Worm (Caenorhabditis elegans) whole organism, mixed stage, embryonic: ENCODE data around the gene folt-3.

Experiments
- M03D4.4 ChIP-seq: sonication (generic microtip); optimal IDR thresholded peaks from 2 replicates; lab custom pipeline; 2017; ENCODE audit warnings: mild to moderate bottlenecking, missing genetic modification characterization, missing compliant biosample characterization
- bed-3 ChIP-seq: fragments of 200-800 bp; sonication (Bioruptor generic); optimal IDR thresholded peaks from 3 replicates; lab custom pipeline; 2018; ENCODE audit warnings: mild to moderate bottlenecking, missing genetic modification characterization, moderate library complexity, missing compliant biosample characterization
- blmp-1 ChIP-seq: fragments of 150-350 bp; optimal IDR thresholded peaks from 2 replicates; lab custom pipeline; 2014; ENCODE audit warnings: missing biosample characterization, missing genetic modification characterization
- ceh-39 ChIP-seq: fragments of 150-350 bp; optimal IDR thresholded peaks from 2 replicates; lab custom pipeline; 2014; ENCODE audit warnings: missing biosample characterization, missing genetic modification characterization
- ceh-43 ChIP-seq: fragments of 200-800 bp; sonication (Bioruptor generic); optimal IDR thresholded peaks from 2 replicates; lab custom pipeline; 2018; ENCODE audit warnings: mild to moderate bottlenecking, missing genetic modification characterization, moderate library complexity, missing compliant biosample characterization
- ceh-83 ChIP-seq: fragments of 200-800 bp; sonication (Bioruptor generic); optimal IDR thresholded peaks from 2 replicates; lab custom pipeline; 2018; ENCODE audit warnings: mild to moderate bottlenecking, missing genetic modification characterization, missing compliant biosample characterization
- cnd-1 ChIP-seq: fragments of 200-800 bp; sonication (Bioruptor generic); optimal IDR thresholded peaks from 2 replicates; lab custom pipeline; 2018; ENCODE audit warnings: mild to moderate bottlenecking, missing genetic modification characterization, missing compliant biosample characterization
- elt-1 ChIP-seq: sonication (generic microtip); optimal IDR thresholded peaks from 2 replicates; lab custom pipeline; 2017; ENCODE audit warnings: missing genetic modification characterization, mild to moderate bottlenecking, missing compliant biosample characterization, antibody characterized with exemption, moderate library complexity, borderline replicate concordance; ENCODE audit not compliant: insufficient read depth
- elt-3 ChIP-seq: fragments of 150-350 bp; optimal IDR thresholded peaks from 2 replicates; lab custom pipeline; 2014; ENCODE audit warnings: missing biosample characterization, missing genetic modification characterization
- hlh-1 ChIP-seq: fragments of 150-350 bp; optimal IDR thresholded peaks from 2 replicates; lab custom pipeline; 2014; ENCODE audit warnings: missing biosample characterization, missing genetic modification reagents, missing genetic modification characterization
- lin-13 ChIP-seq: fragments of 150-350 bp; optimal IDR thresholded peaks from 2 replicates; lab custom pipeline; 2014; ENCODE audit warnings: missing biosample characterization, missing genetic modification characterization
- lin-32 ChIP-seq: fragments of 200-800 bp; sonication (Bioruptor generic); optimal IDR thresholded peaks from 2 replicates; lab custom pipeline; 2018; ENCODE audit warnings: mild to moderate bottlenecking, missing genetic modification characterization, missing compliant biosample characterization
- lsy-2 ChIP-seq: fragments of 150-350 bp; optimal IDR thresholded peaks from 2 replicates; lab custom pipeline; 2014; ENCODE audit warnings: missing biosample characterization, missing genetic modification characterization
- mab-5 ChIP-seq: fragments of 150-350 bp; optimal IDR thresholded peaks from 2 replicates; lab custom pipeline; 2014; ENCODE audit warnings: missing biosample characterization, missing genetic modification characterization
- mep-1 ChIP-seq: fragments of 150-350 bp; optimal IDR thresholded peaks from 2 replicates; lab custom pipeline; 2017; ENCODE audit warnings: missing biosample characterization, missing genetic modification reagents, missing genetic modification characterization, inconsistent platforms
- mls-2 ChIP-seq: sonication (generic microtip); optimal IDR thresholded peaks from 2 replicates; lab custom pipeline; 2016; ENCODE audit warnings: mild to moderate bottlenecking, missing genetic modification characterization, moderate library complexity, missing compliant biosample characterization
- nhr-12 ChIP-seq: fragments of 150-350 bp; optimal IDR thresholded peaks from 2 replicates; lab custom pipeline; 2014; ENCODE audit warnings: missing biosample characterization, missing genetic modification characterization
- nhr-2 ChIP-seq: fragments of 150-350 bp; optimal IDR thresholded peaks from 2 replicates; lab custom pipeline; 2014; ENCODE audit warnings: missing biosample characterization, missing genetic modification characterization
- nhr-28 ChIP-seq: fragments of 150-350 bp; optimal IDR thresholded peaks from 2 replicates; lab custom pipeline; 2014; ENCODE audit warnings: missing biosample characterization, missing genetic modification characterization
- pha-4 ChIP-seq: fragments of 150-350 bp; optimal IDR thresholded peaks from 2 replicates; lab custom pipeline; 2018; ENCODE audit warnings: missing biosample characterization, missing genetic modification reagents, missing genetic modification characterization
- sem-2 ChIP-seq: fragments of 200-800 bp; sonication (Bioruptor generic); optimal IDR thresholded peaks from 2 replicates; lab custom pipeline; 2018; ENCODE audit warnings: mild to moderate bottlenecking, missing genetic modification characterization, missing compliant biosample characterization
- snpc-4 ChIP-seq: fragments of 150-350 bp; optimal IDR thresholded peaks from 2 replicates; lab custom pipeline; 2014; ENCODE audit warnings: missing biosample characterization, missing genetic modification characterization
- sptf-1 ChIP-seq: sonication (generic microtip); optimal IDR thresholded peaks from 2 replicates; lab custom pipeline; 2017; ENCODE audit warnings: mild to moderate bottlenecking, missing genetic modification characterization, moderate library complexity, missing compliant biosample characterization
- tbx-8 ChIP-seq: fragments of 200-800 bp; sonication (Bioruptor generic); optimal IDR thresholded peaks from 2 replicates; lab custom pipeline; 2018; ENCODE audit warnings: mild to moderate bottlenecking, missing genetic modification characterization, moderate library complexity, missing compliant biosample characterization
- unc-120 ChIP-seq: sonication (generic microtip); optimal IDR thresholded peaks from 2 replicates; lab custom pipeline; 2017; ENCODE audit warnings: missing genetic modification characterization, missing compliant biosample characterization; ENCODE audit not compliant: poor library complexity, severe bottlenecking
- unc-39 ChIP-seq: fragments of 150-350 bp; optimal IDR thresholded peaks from 2 replicates; lab custom pipeline; 2014; ENCODE audit warnings: missing biosample characterization, missing genetic modification characterization
- unc-62 ChIP-seq: fragments of 150-350 bp; optimal IDR thresholded peaks from 2 replicates; lab custom pipeline; 2014; ENCODE audit warnings: missing biosample characterization, missing genetic modification reagents, missing genetic modification characterization
- zip-8 ChIP-seq: fragments of 150-350 bp; optimal IDR thresholded peaks from 2 replicates; lab custom pipeline; 2014; ENCODE audit warnings: missing biosample characterization, missing genetic modification characterization
- ztf-11 ChIP-seq: fragments of 150-350 bp; optimal IDR thresholded peaks from 2 replicates; lab custom pipeline; 2014; ENCODE audit warnings: missing biosample characterization, missing genetic modification characterization

The folt-3 gene

DNA sequence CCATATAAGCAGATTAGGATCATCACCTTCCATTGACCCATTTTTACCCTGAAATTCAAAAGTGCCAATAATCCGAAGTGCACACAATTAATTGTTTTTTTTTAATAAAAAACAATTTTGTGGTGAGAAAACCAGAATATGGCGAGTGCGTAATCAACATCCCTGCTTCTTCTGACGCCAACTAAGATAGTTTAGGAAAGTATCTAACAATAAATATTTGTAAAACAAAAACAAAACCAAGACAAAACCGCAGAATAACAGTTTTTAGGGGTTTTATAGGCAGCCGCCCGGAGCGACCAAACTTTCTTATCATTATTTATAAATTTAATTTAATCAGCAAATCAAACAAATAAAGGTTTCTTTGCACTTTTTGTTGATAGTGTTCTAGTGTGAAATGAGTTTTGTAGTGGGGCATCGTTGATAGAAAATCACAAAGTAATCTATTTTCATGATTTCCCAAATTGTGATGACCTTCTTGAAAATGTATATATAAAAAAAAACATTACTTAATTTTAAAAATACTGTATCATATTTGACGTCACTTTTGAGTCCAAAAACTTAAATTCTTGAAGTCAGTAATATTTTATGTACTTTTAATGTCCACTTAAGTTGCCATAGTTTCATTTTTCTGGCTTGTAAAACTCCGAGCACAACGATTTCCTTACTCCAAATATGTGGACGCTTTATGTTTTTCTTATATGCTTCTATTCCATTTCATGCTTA, at the start of gene folt-3, which contains the start of gene clec-214:
folt-3 (minus strand) TSS at position 51 of the 723 bp plus-strand sequence.
clec-214 (plus strand) TSS at position 673 of the 723 bp plus-strand sequence.
- no peak for TF ChIP-seq ceh-43 (GFP tag; lab: Kevin White, UChicago)
- TF ChIP-seq elt-3 (tag; lab: Kevin White, UChicago) = no peak
- TF ChIP-seq tbx-8 = no peak
- TF ChIP-seq blmp-1 (tag; lab: Kevin White, UChicago) = no peak
- TF ChIP-seq nhr-2 = no peak
- TF ChIP-seq pha-4 (tag; lab: Kevin White, UChicago) = no peak
- no peak for TF ChIP-seq mab-5 (tag; lab: Kevin White, UChicago)
- TF ChIP-seq, all 35 proteins: peak for 0

- no peak for TF ChIP-seq elt-1
These were observed 44.0 kb upstream of the folt-3 start, which contains the start of gene srh-200 for ce11 chrV:7653567-7653966. TSS of gene srh-200 (minus strand) at chrV:7653667.

- TF ChIP-seq nhr-12 (tag; lab: Kevin White, UChicago) = no peak
- no peak for TF ChIP-seq nhr-2
- TF ChIP-seq unc-120 (tag; lab: Kevin White, UChicago) = no peak
- TF ChIP-seq snpc-4 (tag; lab: Kevin White, UChicago) = no peak
- no peak for TF ChIP-seq blmp-1 (tag; lab: Kevin White, UChicago)
- TF ChIP-seq lin-32 (GFP tag; lab: Kevin White, UChicago) = no peak
- TF ChIP-seq unc-62 = no peak
- no peak for TF ChIP-seq lsy-2 (tag; lab: Kevin White, UChicago)
- no peak for TF ChIP-seq ceh-83 (GFP tag; lab: Kevin White, UChicago)
- no peak for TF ChIP-seq mls-2 (tag; lab: Kevin White, UChicago)
- no peak for TF ChIP-seq mab-5 (tag; lab: Kevin White, UChicago)
- no peak for TF ChIP-seq zip-8 (tag; lab: Kevin White, UChicago)
- no peak for TF ChIP-seq unc-39 (tag; lab: Kevin White, UChicago)
- no peak for TF ChIP-seq bed-3 (GFP tag; lab: Kevin White, UChicago)
- TF ChIP-seq nhr-28 (tag; lab: Kevin White, UChicago) = no peak
- no peak for TF ChIP-seq hlh-1 (tag; lab: Kevin White, UChicago)
- no peak for TF ChIP-seq lin-13 (tag; lab: Kevin White, UChicago)
- TF ChIP-seq sem-2 = no peak
- TF ChIP-seq M03D4.4 (tag; lab: Kevin White, UChicago) = no peak
- no peak for TF ChIP-seq mep-1 (tag; lab: Kevin White, UChicago)
- TF ChIP-seq, all 35 proteins: peak for 0
These were observed 42.2 kb upstream of the folt-3 start, which contains the start of gene srh-234 for ce11 chrV:7651757-7652156. TSS of gene srh-234 (minus strand) at chrV:7651857.

ce11 chrV:7649963-7650362, 40.4 kb upstream of the folt-3 start:
- TF ChIP-seq lsy-2 (tag; lab: Kevin White, UChicago) = no peak
- no peak for TF ChIP-seq nhr-12 (tag; lab: Kevin White, UChicago)
- TF ChIP-seq lin-32 (GFP tag; lab: Kevin White, UChicago) = no peak

DNA sequence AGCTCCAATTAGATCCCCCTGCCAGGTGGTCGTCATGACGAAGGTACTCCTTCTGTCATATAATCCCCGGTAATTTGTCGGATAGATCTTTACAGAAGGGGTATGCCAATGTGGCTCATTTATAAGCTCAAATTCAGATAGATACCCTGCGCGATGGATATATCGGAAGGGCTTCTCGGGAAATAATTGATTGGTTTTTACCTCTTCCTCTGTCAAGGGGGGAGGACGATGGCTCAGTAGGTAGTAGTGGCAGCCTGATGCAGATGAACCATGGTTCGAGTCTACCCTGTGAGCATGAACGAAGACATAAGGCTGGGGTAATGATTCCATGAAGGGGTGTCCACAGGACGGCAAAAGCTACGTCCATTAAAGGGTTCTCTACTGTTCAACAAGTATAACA, 37.6 kb upstream of the folt-3 start:
- TF ChIP-seq blmp-1 (tag; lab: Kevin White, UChicago) (no peak), ceh-39 (no peak), mls-2 (tag; lab: Kevin White, UChicago) (no peak), mab-5 (tag; lab: Kevin White, UChicago) (no peak), lin-32 (GFP tag; lab: Kevin White, UChicago) (no peak), elt-1 (no peak), zip-8 (tag; lab: Kevin White, UChicago) (no peak), bed-3 (GFP tag; lab: Kevin White, UChicago) (no peak), sem-2 (no peak)

DNA sequence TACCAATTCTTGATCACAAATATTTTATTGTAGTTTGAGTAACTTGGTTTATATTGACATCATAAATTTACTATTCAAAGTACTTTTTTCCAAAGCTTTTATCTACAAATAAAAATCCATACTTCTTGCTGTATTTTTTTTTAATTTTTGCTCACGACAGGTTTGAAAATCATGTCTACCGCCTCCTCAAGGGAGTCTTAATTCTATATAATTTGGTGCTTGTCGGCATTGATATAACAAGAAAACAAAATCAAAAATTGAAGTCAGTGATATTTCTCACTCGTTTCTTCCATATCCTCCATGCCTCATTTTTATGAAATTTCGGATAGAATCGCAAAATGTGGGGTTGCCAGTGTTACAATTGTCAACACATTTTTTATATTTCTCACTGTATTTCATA, 35.9 kb upstream of the folt-3 start, which contains the start of gene str-47:
str-47 (plus strand) TSS at position 301 of the 400 bp plus-strand sequence.
- TF ChIP-seq sptf-1 (tag; lab: Kevin White, UChicago) (no peak), zip-8 (tag; lab: Kevin White, UChicago) (no peak), snpc-4 (tag; lab: Kevin White, UChicago) (no peak), cnd-1 (no peak), ztf-11 (tag; lab: Kevin White, UChicago) (no peak), lin-32 (GFP tag; lab: Kevin White, UChicago) (no peak), mls-2 (tag; lab: Kevin White, UChicago) (no peak), ceh-83 (GFP tag; lab: Kevin White, UChicago) (no peak), pha-4 (tag; lab: Kevin White, UChicago) (no peak)
